Worm (Caenorhabditis elegans) whole organism, early embryonic: ENCODE measurements around the gene C13G3.12.

Experiments used
- B0310.2 ChIP-seq: sonication (generic microtip); optimal IDR thresholded peaks from 2 replicates; lab custom pipeline; 2016; ENCODE audit warnings: mild to moderate bottlenecking, missing genetic modification characterization, missing compliant biosample characterization
- F13C5.2 ChIP-seq: sonication (generic microtip); optimal IDR thresholded peaks from 2 replicates; lab custom pipeline; 2017; ENCODE audit warnings: mild to moderate bottlenecking, missing genetic modification characterization, inconsistent platforms, missing compliant biosample characterization
- aly-1 ChIP-seq: sonication (generic microtip); optimal IDR thresholded peaks from 2 replicates; lab custom pipeline; 2016; ENCODE audit warnings: missing genetic modification characterization, missing compliant biosample characterization
- ama-1 ChIP-seq: fragments of 150-350 bp; optimal IDR thresholded peaks from 2 replicates; lab custom pipeline; 2014
- ceh-13 ChIP-seq: fragments of 200-800 bp; sonication (Bioruptor generic); optimal IDR thresholded peaks from 2 replicates; lab custom pipeline; 2018; ENCODE audit warnings: mild to moderate bottlenecking, missing genetic modification characterization, missing compliant biosample characterization
- ceh-36 ChIP-seq: sonication (generic microtip); optimal IDR thresholded peaks from 2 replicates; lab custom pipeline; 2016; ENCODE audit warnings: missing genetic modification characterization, inconsistent platforms, missing compliant biosample characterization
- ets-7 ChIP-seq: sonication (generic microtip); optimal IDR thresholded peaks from 2 replicates; lab custom pipeline; 2016; ENCODE audit warnings: missing genotype, missing genetic modification characterization, missing compliant biosample characterization
- flt-1 ChIP-seq: fragments of 200-800 bp; sonication (Bioruptor generic); IDR thresholded peaks from 2 replicates; pipeline ENCODE4 v1.3.6; 2022; ENCODE audit warnings: missing genetic modification characterization, missing compliant biosample characterization
- hmbx-1 ChIP-seq: sonication (generic microtip); optimal IDR thresholded peaks from 2 replicates; lab custom pipeline; 2016; ENCODE audit warnings: mild to moderate bottlenecking, missing genetic modification characterization, missing compliant biosample characterization
- hmg-4 ChIP-seq: fragments of 200-800 bp; sonication (Bioruptor generic); optimal IDR thresholded peaks from 2 replicates; lab custom pipeline; 2018; ENCODE audit warnings: mild to moderate bottlenecking, missing genetic modification characterization, missing compliant biosample characterization
- hnd-1 ChIP-seq: sonication (generic microtip); optimal IDR thresholded peaks from 2 replicates; lab custom pipeline; 2016; ENCODE audit warnings: missing genetic modification characterization, missing compliant biosample characterization
- pes-1 ChIP-seq: fragments of 200-800 bp; sonication (Bioruptor generic); IDR thresholded peaks from 2 replicates; pipeline ENCODE4 v1.3.6; 2022; ENCODE audit warnings: missing genetic modification reagents, missing genetic modification characterization, missing compliant biosample characterization
- scrt-1 ChIP-seq: fragments of 200-800 bp; sonication (Bioruptor generic); IDR thresholded peaks from 2 replicates; pipeline ENCODE4 v1.3.6; 2022; ENCODE audit warnings: missing genetic modification characterization, missing compliant biosample characterization
- sea-1 ChIP-seq: fragments of 200-800 bp; sonication (Bioruptor generic); conservative IDR thresholded peaks from 2 replicates; pipeline ENCODE4 v1.3.6; 2022; ENCODE audit warnings: missing genetic modification characterization, missing compliant biosample characterization
- tbx-11 ChIP-seq: fragments of 200-800 bp; sonication (Bioruptor generic); IDR thresholded peaks from 2 replicates; pipeline ENCODE4 v1.3.6; 2022; ENCODE audit warnings: missing genetic modification characterization, missing compliant biosample characterization
- tbx-37 ChIP-seq: fragments of 200-800 bp; sonication (Bioruptor generic); conservative IDR thresholded peaks from 2 replicates; pipeline ENCODE4 v1.3.6; 2022; ENCODE audit warnings: missing genetic modification reagents, missing genetic modification characterization, missing compliant biosample characterization
- tra-4 ChIP-seq: sonication (generic microtip); optimal IDR thresholded peaks from 2 replicates; lab custom pipeline; 2017; ENCODE audit warnings: missing genetic modification characterization, missing compliant biosample characterization

C13G3.12 gene

ce11 chrV:11014758-11015157 is 8.0 kb downstream of the C13G3.12 start:
- no peak for TF ChIP-seq tbx-11 (GFP tag; lab: Robert Waterston, UW)
- no peak for TF ChIP-seq pes-1 (GFP tag; lab: Robert Waterston, UW)
- TF ChIP-seq flt-1 = no peak

- no peak for TF ChIP-seq hmg-4
- TF ChIP-seq tbx-37 (GFP tag; lab: Robert Waterston, UW) = no peak
- no peak for TF ChIP-seq hmbx-1
- TF ChIP-seq B0310.2 (tag; lab: Kevin White, UChicago) = no peak
- TF ChIP-seq pes-1 (GFP tag; lab: Robert Waterston, UW) = no peak
- TF ChIP-seq scrt-1 = no peak
- no peak for TF ChIP-seq ama-1 (lab: Kevin White, UChicago)
- TF ChIP-seq hnd-1 (tag; lab: Kevin White, UChicago) = no peak
Measured at ce11 chrV:11013179-11013578, 9.5 kb downstream of the C13G3.12 start.

- no peak for TF ChIP-seq flt-1
- no peak for TF ChIP-seq tra-4 (tag; lab: Kevin White, UChicago)
- TF ChIP-seq ceh-36 (tag; lab: Kevin White, UChicago) = no peak
- TF ChIP-seq F13C5.2 (tag; lab: Kevin White, UChicago) = no peak
- TF ChIP-seq pes-1 (GFP tag; lab: Robert Waterston, UW) = no peak
- TF ChIP-seq B0310.2 (tag; lab: Kevin White, UChicago) = no peak
- TF ChIP-seq ets-7 (tag; lab: Kevin White, UChicago) = no peak
- no peak for TF ChIP-seq ama-1 (lab: Kevin White, UChicago)
- no peak for TF ChIP-seq ceh-13 (GFP tag; lab: Kevin White, UChicago)
- no peak for TF ChIP-seq hnd-1 (tag; lab: Kevin White, UChicago)
- no peak for TF ChIP-seq aly-1 (tag; lab: Kevin White, UChicago)
- TF ChIP-seq tbx-11 (GFP tag; lab: Robert Waterston, UW) = no peak
- TF ChIP-seq hmbx-1 = no peak
Measured at ce11 chrV:11012419-11012818, 10.3 kb downstream of the C13G3.12 start, which contains the start of gene C13G3.1. TSS of gene C13G3.1 (minus strand) at chrV:11012465.

- no peak for TF ChIP-seq scrt-1
Measured at ce11 chrV:11011807-11012206, 10.9 kb downstream of the C13G3.12 start.

ce11 chrV:11010768-11011167 is 11.9 kb downstream of the C13G3.12 start:
- no peak for TF ChIP-seq pes-1 (GFP tag; lab: Robert Waterston, UW)
- TF ChIP-seq B0310.2 (tag; lab: Kevin White, UChicago) = no peak
- TF ChIP-seq hmbx-1 = no peak
- no peak for TF ChIP-seq ama-1 (lab: Kevin White, UChicago)

ce11 chrV:11009124-11009524 is 13.6 kb downstream of the C13G3.12 start:
- TF ChIP-seq aly-1 (tag; lab: Kevin White, UChicago) (no peak), F13C5.2 (tag; lab: Kevin White, UChicago) (no peak), sea-1 (GFP tag; lab: Robert Waterston, UW) (no peak), ceh-13 (GFP tag; lab: Kevin White, UChicago) (no peak), tra-4 (tag; lab: Kevin White, UChicago) (no peak), hnd-1 (tag; lab: Kevin White, UChicago) (no peak), ceh-36 (tag; lab: Kevin White, UChicago) (no peak), ama-1 (lab: Kevin White, UChicago) (no peak), flt-1 (no peak), ets-7 (tag; lab: Kevin White, UChicago) (no peak), tbx-37 (GFP tag; lab: Robert Waterston, UW) (no peak), B0310.2 (tag; lab: Kevin White, UChicago) (no peak), tbx-11 (GFP tag; lab: Robert Waterston, UW) (no peak), scrt-1 (no peak), hmbx-1 (no peak), pes-1 (GFP tag; lab: Robert Waterston, UW) (no peak), hmg-4 (no peak)

ce11 chrV:11007651-11008050 is 15.1 kb downstream of the C13G3.12 start:
- TF ChIP-seq pes-1 (GFP tag; lab: Robert Waterston, UW) (no peak), ceh-36 (tag; lab: Kevin White, UChicago) (no peak), ceh-13 (GFP tag; lab: Kevin White, UChicago) (no peak), hmg-4 (no peak), aly-1 (tag; lab: Kevin White, UChicago) (no peak), sea-1 (GFP tag; lab: Robert Waterston, UW) (no peak), tra-4 (tag; lab: Kevin White, UChicago) (no peak), hmbx-1 (no peak), B0310.2 (tag; lab: Kevin White, UChicago) (no peak), ama-1 (lab: Kevin White, UChicago) (no peak), flt-1 (no peak), F13C5.2 (tag; lab: Kevin White, UChicago) (no peak), scrt-1 (no peak), tbx-37 (GFP tag; lab: Robert Waterston, UW) (no peak), tbx-11 (GFP tag; lab: Robert Waterston, UW) (no peak), hnd-1 (tag; lab: Kevin White, UChicago) (no peak), ets-7 (tag; lab: Kevin White, UChicago) (no peak)

- no peak for TF ChIP-seq ceh-13 (GFP tag; lab: Kevin White, UChicago)
- TF ChIP-seq F13C5.2 (tag; lab: Kevin White, UChicago) = no peak
- no peak for TF ChIP-seq tra-4 (tag; lab: Kevin White, UChicago)
- TF ChIP-seq aly-1 (tag; lab: Kevin White, UChicago) = no peak
- no peak for TF ChIP-seq flt-1
- no peak for TF ChIP-seq tbx-11 (GFP tag; lab: Robert Waterston, UW)
Measured at ce11 chrV:11004094-11004493, 18.6 kb downstream of the C13G3.12 start.
